Fruit fly (Drosophila melanogaster) whole organism, embryonic: Measurements from ENCODE around the gene MTF-1.
A peak's percentile ranks its signal among the peaks of the same experiment; 100 is the strongest.

ENCODE experiments used
- Atf-2 ChIP-seq: fragments of 200-800 bp; sonication (Bioruptor generic); optimal IDR thresholded peaks from 2 replicates; lab custom pipeline; 2016; ENCODE audit warnings: missing biosample characterization, missing genetic modification characterization
- BEAF-32 ChIP-seq: fragments of 200-800 bp; sonication (Bioruptor generic); optimal IDR thresholded peaks from 3 replicates; lab custom pipeline; 2017; ENCODE audit warnings: missing biosample characterization, missing genetic modification characterization, mild to moderate bottlenecking, moderate library complexity, missing genetic modification reagents
- Bteb2 ChIP-seq: fragments of 200-800 bp; sonication (Bioruptor generic); optimal IDR thresholded peaks from 2 replicates; lab custom pipeline; 2016; ENCODE audit warnings: missing biosample characterization, missing genetic modification characterization
- CG11093 ChIP-seq: fragments of 200-800 bp; sonication (Bioruptor generic); IDR thresholded peaks from 3 replicates; pipeline ENCODE4 v1.3.6; 2022; ENCODE audit warnings: missing biosample characterization, missing genetic modification characterization
- CG15073 ChIP-seq: fragments of 200-800 bp; sonication (Bioruptor generic); optimal IDR thresholded peaks from 2 replicates; lab custom pipeline; 2016; ENCODE audit warnings: missing biosample characterization, missing genetic modification characterization
- CG15601 ChIP-seq: fragments of 200-800 bp; sonication (Bioruptor generic); optimal IDR thresholded peaks from 3 replicates; lab custom pipeline; 2019; ENCODE audit warnings: missing biosample characterization, mild to moderate bottlenecking, missing genetic modification characterization, moderate library complexity
- CG16815 ChIP-seq: fragments of 200-800 bp; sonication (Bioruptor generic); optimal IDR thresholded peaks from 3 replicates; lab custom pipeline; 2017; ENCODE audit warnings: missing biosample characterization, mild to moderate bottlenecking, missing genetic modification characterization
- CG17328 ChIP-seq: fragments of 200-800 bp; sonication (Bioruptor generic); IDR thresholded peaks from 2 replicates; pipeline ENCODE4 v1.3.6; 2022; ENCODE audit warnings: missing biosample characterization, missing genetic modification characterization
- CG17361 ChIP-seq: fragments of 200-800 bp; sonication (Bioruptor generic); IDR thresholded peaks from 3 replicates; pipeline ENCODE4 v1.3.6; 2022; ENCODE audit warnings: missing biosample characterization, missing genetic modification characterization
- CG17829 ChIP-seq: fragments of 200-800 bp; optimal IDR thresholded peaks from 2 replicates; lab custom pipeline; 2019; ENCODE audit warnings: missing biosample characterization, mild to moderate bottlenecking, missing genetic modification characterization, moderate library complexity
- CG18619 ChIP-seq: fragments of 200-800 bp; sonication (Bioruptor generic); optimal IDR thresholded peaks from 3 replicates; lab custom pipeline; 2017; ENCODE audit warnings: missing biosample characterization, mild to moderate bottlenecking, missing genetic modification characterization
- CG2120 ChIP-seq: fragments of 200-800 bp; sonication (Bioruptor generic); optimal IDR thresholded peaks from 3 replicates; lab custom pipeline; 2016; ENCODE audit warnings: missing biosample characterization, missing genetic modification characterization
- CG2129 ChIP-seq: fragments of 200-800 bp; sonication (Bioruptor generic); IDR thresholded peaks from 2 replicates; pipeline ENCODE4 v1.3.6; 2022; ENCODE audit warnings: missing biosample characterization, missing genetic modification characterization; ENCODE audit not compliant: partially characterized antibody
- CG2875 ChIP-seq: fragments of 200-800 bp; sonication (Bioruptor generic); optimal IDR thresholded peaks from 2 replicates; lab custom pipeline; 2017; ENCODE audit warnings: missing biosample characterization, mild to moderate bottlenecking, missing genetic modification characterization, missing genetic modification reagents
- CG30403 ChIP-seq: fragments of 200-800 bp; sonication (Bioruptor generic); optimal IDR thresholded peaks from 3 replicates; lab custom pipeline; 2016; ENCODE audit warnings: missing biosample characterization, missing genetic modification characterization
- CG31224 ChIP-seq: fragments of 200-800 bp; sonication (Bioruptor generic); IDR thresholded peaks from 2 replicates; pipeline ENCODE4 v1.3.6; 2022; ENCODE audit warnings: missing biosample characterization, missing genetic modification characterization
- CG3163 ChIP-seq: fragments of 200-800 bp; sonication (Bioruptor generic); optimal IDR thresholded peaks from 3 replicates; lab custom pipeline; 2016; ENCODE audit warnings: missing biosample characterization, missing genetic modification characterization
- CG32532 ChIP-seq: fragments of 200-800 bp; sonication (Bioruptor generic); IDR thresholded peaks from 2 replicates; pipeline ENCODE4 v1.3.6; 2022; ENCODE audit warnings: missing biosample characterization, missing genetic modification characterization
- CG32767 ChIP-seq: fragments of 200-800 bp; sonication (Bioruptor generic); IDR thresholded peaks from 2 replicates; pipeline ENCODE4 v1.3.6; 2022; ENCODE audit warnings: missing biosample characterization, missing genetic modification characterization
- CG42726 ChIP-seq: fragments of 200-800 bp; sonication (Bioruptor generic); IDR thresholded peaks from 2 replicates; pipeline ENCODE4 v1.3.6; 2022; ENCODE audit warnings: missing biosample characterization, missing genetic modification characterization; ENCODE audit not compliant: partially characterized antibody
- CG4328 ChIP-seq: fragments of 200-800 bp; sonication (Bioruptor generic); optimal IDR thresholded peaks from 3 replicates; lab custom pipeline; 2017; ENCODE audit warnings: missing biosample characterization, missing genetic modification reagents, missing genetic modification characterization
- CG6175 ChIP-seq: fragments of 200-800 bp; sonication (Bioruptor generic); IDR thresholded peaks from 3 replicates; pipeline ENCODE4 v1.3.6; 2022; ENCODE audit warnings: missing biosample characterization, missing genetic modification characterization
- D19B ChIP-seq: fragments of 200-800 bp; sonication (Bioruptor generic); optimal IDR thresholded peaks from 2 replicates; lab custom pipeline; 2017; ENCODE audit warnings: missing biosample characterization, mild to moderate bottlenecking, missing genetic modification characterization
- Dek ChIP-seq: fragments of 200-800 bp; sonication (Bioruptor generic); optimal IDR thresholded peaks from 3 replicates; lab custom pipeline; 2019; ENCODE audit warnings: missing biosample characterization, mild to moderate bottlenecking, missing genetic modification characterization, moderate library complexity
- Dll ChIP-seq: fragments of 200-800 bp; sonication (Bioruptor generic); IDR thresholded peaks from 4 replicates; pipeline ENCODE4 v1.3.6; 2022; ENCODE audit warnings: missing biosample characterization, missing genetic modification characterization; ENCODE audit not compliant: partially characterized antibody
- Ets97D ChIP-seq: fragments of 200-800 bp; sonication (Bioruptor generic); optimal IDR thresholded peaks from 3 replicates; lab custom pipeline; 2016; ENCODE audit warnings: missing biosample characterization, missing genetic modification characterization
- GATAe ChIP-seq: fragments of 200-800 bp; sonication (Bioruptor generic); conservative IDR thresholded peaks from 2 replicates; pipeline ENCODE4 v1.3.6; 2022; ENCODE audit warnings: missing biosample characterization, missing genetic modification characterization
- Hand ChIP-seq: fragments of 200-800 bp; sonication (Bioruptor generic); optimal IDR thresholded peaks from 2 replicates; lab custom pipeline; 2017; ENCODE audit warnings: mild to moderate bottlenecking, missing biosample characterization, missing genetic modification reagents, missing genetic modification characterization
- Lim3 ChIP-seq: fragments of 200-800 bp; sonication (Bioruptor generic); IDR thresholded peaks from 2 replicates; pipeline ENCODE4 v1.3.6; 2022; ENCODE audit warnings: missing biosample characterization, missing genetic modification characterization
- Meics ChIP-seq: fragments of 200-800 bp; sonication (Bioruptor generic); optimal IDR thresholded peaks from 2 replicates; lab custom pipeline; 2017; ENCODE audit warnings: missing biosample characterization, mild to moderate bottlenecking, missing genetic modification characterization
- Mrtf ChIP-seq: fragments of 200-800 bp; sonication (Bioruptor generic); IDR thresholded peaks from 3 replicates; pipeline ENCODE4 v1.3.6; 2022; ENCODE audit warnings: missing biosample characterization, missing genetic modification characterization
- Oaz ChIP-seq: fragments of 200-800 bp; sonication (Bioruptor generic); IDR thresholded peaks from 2 replicates; pipeline ENCODE4 v1.3.6; 2022; ENCODE audit warnings: missing biosample characterization, missing genetic modification characterization
- Taf1 ChIP-seq: fragments of 200-800 bp; sonication (Bioruptor generic); IDR thresholded peaks from 2 replicates; pipeline ENCODE4 v1.3.6; 2022; ENCODE audit warnings: missing biosample characterization, missing genetic modification characterization
- bcd ChIP-seq: fragments of 200-800 bp; sonication (Bioruptor generic); optimal IDR thresholded peaks from 2 replicates; lab custom pipeline; 2017; ENCODE audit warnings: missing biosample characterization, mild to moderate bottlenecking, missing genetic modification characterization
- chm ChIP-seq: fragments of 200-800 bp; sonication (Bioruptor generic); IDR thresholded peaks from 2 replicates; pipeline ENCODE4 v1.3.6; 2022; ENCODE audit warnings: missing biosample characterization, missing genetic modification characterization
- crol ChIP-seq: fragments of 200-800 bp; sonication (Bioruptor generic); IDR thresholded peaks from 2 replicates; pipeline ENCODE4 v1.3.6; 2022; ENCODE audit warnings: missing biosample characterization, missing genetic modification characterization
- crp ChIP-seq, 2 experiments: fragments of 200-800 bp; sonication (Bioruptor generic); optimal IDR thresholded peaks; 2 replicates in 1 of 2; 3 replicates in 1 of 2; lab custom pipeline; 2017; ENCODE audit warnings: missing biosample characterization in 2 of 2, missing genetic modification characterization in 2 of 2, mild to moderate bottlenecking in 1 of 2, moderate library complexity in 1 of 2
- fd102C ChIP-seq: fragments of 200-800 bp; sonication (Bioruptor generic); optimal IDR thresholded peaks from 2 replicates; lab custom pipeline; 2018; ENCODE audit warnings: missing biosample characterization, mild to moderate bottlenecking, missing genetic modification characterization, moderate library complexity
- hkb ChIP-seq, 2 experiments: fragments of 200-800 bp in 1 of 2; fragments of >200 bp in 1 of 2; sonication (Bioruptor generic) in 1 of 2; IDR thresholded peaks in 1 of 2; optimal IDR thresholded peaks in 1 of 2; 2 replicates each; pipeline versions ENCODE4 v1.3.6 to Lab custom; 2017 to 2022; ENCODE audit warnings: missing biosample characterization in 1 of 2, missing genetic modification characterization in 1 of 2
- kah ChIP-seq: fragments of 200-800 bp; sonication (Bioruptor generic); optimal IDR thresholded peaks from 2 replicates; lab custom pipeline; 2018; ENCODE audit warnings: missing biosample characterization, mild to moderate bottlenecking, missing genetic modification characterization
- mirr ChIP-seq: fragments of 200-800 bp; sonication (Bioruptor generic); optimal IDR thresholded peaks from 3 replicates; lab custom pipeline; 2018; ENCODE audit warnings: missing biosample characterization, mild to moderate bottlenecking, missing genetic modification characterization
- sd ChIP-seq: fragments of 200-800 bp; sonication (Bioruptor generic); optimal IDR thresholded peaks from 3 replicates; lab custom pipeline; 2018; ENCODE audit warnings: missing biosample characterization, mild to moderate bottlenecking, missing genetic modification characterization, moderate library complexity
- seq ChIP-seq: fragments of 200-800 bp; sonication (Bioruptor generic); IDR thresholded peaks from 2 replicates; pipeline ENCODE4 v1.3.6; 2022; ENCODE audit warnings: missing biosample characterization, missing genetic modification characterization
- slp2 ChIP-seq: fragments of 200-800 bp; sonication (Bioruptor generic); optimal IDR thresholded peaks from 2 replicates; lab custom pipeline; 2016; ENCODE audit warnings: missing biosample characterization, missing genetic modification characterization
- sna ChIP-seq: fragments of 200-800 bp; sonication (Bioruptor generic); IDR thresholded peaks from 2 replicates; pipeline ENCODE4 v1.3.6; 2022; ENCODE audit warnings: missing biosample characterization, missing genetic modification characterization; ENCODE audit not compliant: partially characterized antibody
- sr ChIP-seq: fragments of 200-800 bp; sonication (Bioruptor generic); IDR thresholded peaks from 3 replicates; pipeline ENCODE4 v1.3.6; 2022; ENCODE audit warnings: missing biosample characterization, missing genetic modification characterization
- stc ChIP-seq: fragments of 200-800 bp; sonication (Bioruptor generic); IDR thresholded peaks from 2 replicates; pipeline ENCODE4 v1.3.6; 2022; ENCODE audit warnings: missing biosample characterization, missing genetic modification characterization
- tna ChIP-seq: fragments of 200-800 bp; sonication (Bioruptor generic); IDR thresholded peaks from 2 replicates; pipeline ENCODE4 v1.3.6; 2022; ENCODE audit warnings: missing biosample characterization, missing genetic modification characterization; ENCODE audit not compliant: partially characterized antibody
- z ChIP-seq: fragments of 200-800 bp; sonication (Bioruptor generic); IDR thresholded peaks from 3 replicates; pipeline ENCODE4 v1.3.6; 2022; ENCODE audit warnings: missing biosample characterization, missing genetic modification characterization

MTF-1 gene

DNA sequence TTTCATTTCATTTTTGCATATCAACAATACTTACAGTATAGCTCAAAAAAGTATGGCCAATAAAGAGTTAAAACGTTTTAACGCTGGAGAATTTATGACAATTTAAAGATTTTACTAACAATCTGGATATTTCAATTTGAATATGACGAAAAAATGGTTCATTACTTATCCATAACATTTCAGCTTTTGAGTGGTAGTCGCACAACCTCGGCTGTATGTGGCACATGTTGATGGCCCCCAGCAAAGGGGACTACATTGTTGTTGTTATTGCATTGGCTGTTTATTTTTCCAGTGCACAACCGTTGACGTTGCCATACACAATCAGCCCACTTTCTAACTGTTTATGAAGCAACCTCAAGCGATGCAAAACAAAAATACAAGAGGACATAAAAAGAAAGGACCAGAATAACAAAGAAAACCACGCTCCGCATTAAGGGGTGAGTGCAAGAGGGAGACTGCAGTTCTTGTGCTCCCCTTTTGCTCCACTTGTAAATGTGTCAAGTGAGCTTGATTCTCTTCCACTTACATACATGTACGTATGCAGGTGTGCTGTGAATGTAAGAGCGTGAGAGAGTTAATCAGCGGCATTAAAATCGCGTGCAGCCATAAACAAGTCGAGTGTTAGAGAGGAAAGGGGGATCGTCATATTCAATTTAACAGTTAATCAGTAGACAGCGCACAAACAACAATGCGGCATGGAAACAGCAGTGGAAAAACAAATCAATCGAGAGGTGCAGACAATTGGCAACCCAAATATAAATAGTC, 9.9 kb upstream of the MTF-1 start (continued):
- TF ChIP-seq CG3163 = no peak
- no peak for TF ChIP-seq mirr (GFP tag; lab: Kevin White, UChicago)
- TF ChIP-seq slp2 = peak; percentile 17
- peak; percentile 49 for TF ChIP-seq CG2120
- no peak for TF ChIP-seq fd102C (GFP tag; lab: Kevin White, UChicago)
- peak; percentile 16 for TF ChIP-seq Bteb2 (GFP tag; lab: Kevin White, UChicago)
- TF ChIP-seq crp (GFP tag; optimal IDR thresholded peaks at IDR 0.05; lab: Kevin White, UChicago) = no peak
- peak; percentile 30 for TF ChIP-seq Meics
- no peak for TF ChIP-seq z (GFP tag; lab: Robert Waterston, UW)
- TF ChIP-seq Hand (GFP tag; lab: Kevin White, UChicago) = no peak
- no peak for TF ChIP-seq hkb (optimal IDR thresholded peaks at IDR 0.05; lab: Kevin White, UChicago)
- peak; percentile 66; the same call in 1 of the 2 replicates for TF ChIP-seq hkb (GFP tag; IDR thresholded peaks at IDR 0.05; lab: Robert Waterston, UW)
- peak; percentile 57; the same call in 1 of the 3 replicates for TF ChIP-seq Mrtf (GFP tag; lab: Robert Waterston, UW)
- TF ChIP-seq CG6175 = no peak
- peak; percentile 14; the same call in 1 of the 2 replicates for TF ChIP-seq CG32532 (GFP tag; lab: Robert Waterston, UW)
- TF ChIP-seq CG31224 (GFP tag; lab: Robert Waterston, UW) = no peak
- TF ChIP-seq CG15073 = no peak
- no peak for TF ChIP-seq CG11093 (GFP tag; lab: Robert Waterston, UW)
- TF ChIP-seq BEAF-32 (GFP tag; lab: Kevin White, UChicago) = no peak
- peak; percentile 2 for TF ChIP-seq CG17829 (tag; lab: Kevin White, UChicago)
- TF ChIP-seq CG30403 = peak; percentile 38
- TF ChIP-seq sr (GFP tag; lab: Robert Waterston, UW) = no peak
- no peak for TF ChIP-seq Ets97D (GFP tag; lab: Kevin White, UChicago)
- TF ChIP-seq CG2875 (GFP tag; lab: Kevin White, UChicago) = peak; percentile 45
- TF ChIP-seq Oaz = no peak
- no peak for TF ChIP-seq CG32767 (GFP tag; lab: Robert Waterston, UW)
- TF ChIP-seq Lim3 = 0 out of 2 replicates have a peak, but pooled peaks have one; percentile 19
- no peak for TF ChIP-seq sd
- TF ChIP-seq CG2129 = no peak
- no peak for TF ChIP-seq CG4328
- TF ChIP-seq CG16815 (GFP tag; lab: Kevin White, UChicago) = no peak
- no peak for TF ChIP-seq Dll
- TF ChIP-seq CG17361 (GFP tag; lab: Robert Waterston, UW) = 0 out of 3 replicates have a peak, but pooled peaks have one; percentile 26
- no peak for TF ChIP-seq crol (GFP tag; lab: Robert Waterston, UW)
- TF ChIP-seq CG18619 (GFP tag; lab: Kevin White, UChicago) = peak; percentile 23
- TF ChIP-seq CG17328 = peak; percentile 69
- no peak for TF ChIP-seq CG15601 (tag; lab: Kevin White, UChicago)
- no peak for TF ChIP-seq Taf1
- no peak for TF ChIP-seq Atf-2 (GFP tag; lab: Kevin White, UChicago)
- no peak for TF ChIP-seq GATAe (GFP tag; lab: Robert Waterston, UW)
- no peak for TF ChIP-seq D19B (GFP tag; lab: Kevin White, UChicago)
- peak; percentile 58; the same call in 1 of the 2 replicates for TF ChIP-seq seq (GFP tag; lab: Robert Waterston, UW)
- TF ChIP-seq kah (GFP tag; lab: Kevin White, UChicago) = no peak
- no peak for TF ChIP-seq sna (GFP tag; lab: Robert Waterston, UW)
- TF ChIP-seq CG42726 (GFP tag; lab: Robert Waterston, UW) = no peak
- no peak for TF ChIP-seq Dek (tag; lab: Kevin White, UChicago)
- no peak for TF ChIP-seq tna (GFP tag; lab: Robert Waterston, UW)
- peak; percentile 54; the same call in 1 of the 2 replicates for TF ChIP-seq stc (GFP tag; lab: Robert Waterston, UW)
- TF ChIP-seq bcd (GFP tag; lab: Kevin White, UChicago) = peak; percentile 35
- no peak for TF ChIP-seq chm (GFP tag; lab: Robert Waterston, UW)
